Fruit fly (Drosophila melanogaster): ENCODE data around the gene PNUTS.
A peak's percentile ranks its signal among the peaks of the same experiment; 100 is the strongest.

PNUTS gene

DNA sequence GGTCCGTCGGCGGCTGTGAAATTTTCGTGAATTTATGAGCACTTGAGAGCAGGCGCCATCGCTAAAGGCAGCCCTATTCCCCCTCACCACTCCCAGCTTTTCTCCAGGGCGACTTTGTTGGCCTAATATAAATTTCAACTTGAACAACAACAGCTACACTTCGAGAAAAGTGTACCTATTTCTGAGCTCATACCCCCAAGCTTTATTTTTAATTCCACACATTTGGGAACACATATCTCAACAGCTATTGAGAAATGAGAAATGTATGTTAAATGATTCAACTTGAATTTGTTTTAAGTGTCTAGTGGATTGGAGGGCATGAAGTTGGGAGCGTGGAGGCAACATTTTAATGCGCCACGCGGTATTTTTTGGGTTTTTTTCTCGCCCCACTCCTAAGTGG is 16.5 kb downstream of the PNUTS start (continued):
- TF ChIP-seq gem (tag; optimal IDR thresholded peaks at IDR 0.05) (no peak), fu2 (GFP tag; optimal IDR thresholded peaks at IDR 0.05) (no peak), al (GFP tag; IDR thresholded peaks at IDR 0.05) (no peak), crc (GFP tag; optimal IDR thresholded peaks at IDR 0.05) (no peak), mld (GFP tag; IDR thresholded peaks at IDR 0.05; ENCODE audit: partially characterized antibody) (no peak), CG18262 (tag; optimal IDR thresholded peaks at IDR 0.05) (no peak), otp (GFP tag; IDR thresholded peaks at IDR 0.05) (no peak), cato (GFP tag; optimal IDR thresholded peaks at IDR 0.05; ENCODE audit: borderline replicate concordance) (no peak), D (optimal IDR thresholded peaks at IDR 0.05) (no peak), D (GFP tag; optimal IDR thresholded peaks at IDR 0.05) (no peak), croc (GFP tag; conservative IDR thresholded peaks at IDR 0.05) (no peak), grau (tag; optimal IDR thresholded peaks at IDR 0.05) (peak; percentile 11), Hr51 (GFP tag; optimal IDR thresholded peaks at IDR 0.05) (peak in 1 of 2 experiments; percentile 1), CG1233 (GFP tag; optimal IDR thresholded peaks at IDR 0.05) (no peak), CG12155 (GFP tag; optimal IDR thresholded peaks at IDR 0.05) (no peak), CG7271 (tag; optimal IDR thresholded peaks at IDR 0.05) (no peak), kni (GFP tag; optimal IDR thresholded peaks at IDR 0.05) (no peak), CG10321 (GFP tag; IDR thresholded peaks at IDR 0.05) (no peak), CG9215 (GFP tag; IDR thresholded peaks at IDR 0.05) (no peak), dpn (GFP tag; optimal IDR thresholded peaks at IDR 0.05) (peak in 1 of 2 experiments; percentile 8), Hey (tag; optimal IDR thresholded peaks at IDR 0.05) (no peak), CG12236 (GFP tag; optimal IDR thresholded peaks at IDR 0.05) (no peak), lilli (GFP tag; optimal IDR thresholded peaks at IDR 0.05) (peak; percentile 17), CG6765 (GFP tag; optimal IDR thresholded peaks at IDR 0.05) (no peak), Optix (GFP tag; IDR thresholded peaks at IDR 0.05) (no peak), Dip2 (GFP tag; IDR thresholded peaks at IDR 0.05) (no peak), lbe (GFP tag; optimal IDR thresholded peaks at IDR 0.05) (no peak), CG10543 (GFP tag; optimal IDR thresholded peaks at IDR 0.05) (no peak), CG17328 (GFP tag; IDR thresholded peaks at IDR 0.05) (no peak), CG17385 (GFP tag; optimal IDR thresholded peaks at IDR 0.05) (no peak), sna (GFP tag; IDR thresholded peaks at IDR 0.05; ENCODE audit: partially characterized antibody) (no peak), CG34224 (GFP tag; IDR thresholded peaks at IDR 0.05; ENCODE audit: partially characterized antibody) (no peak), fru (optimal IDR thresholded peaks at IDR 0.05) (no peak), CG14441 (GFP tag; IDR thresholded peaks at IDR 0.05) (no peak), yki (optimal IDR thresholded peaks at IDR 0.05) (no peak), tll (GFP tag; optimal IDR thresholded peaks at IDR 0.05) (no peak), CG17612 (GFP tag; IDR thresholded peaks at IDR 0.05) (no peak), abd-A (tag; optimal IDR thresholded peaks at IDR 0.05) (peak; percentile 46), CG18011 (GFP tag; optimal IDR thresholded peaks at IDR 0.05) (no peak), pita (GFP tag; optimal IDR thresholded peaks at IDR 0.05) (no peak), CG31441 (GFP tag; IDR thresholded peaks at IDR 0.05) (no peak), sob (GFP tag; IDR thresholded peaks at IDR 0.05) (no peak; the same call in 1 of the 2 replicates), CG10654 (GFP tag; optimal IDR thresholded peaks at IDR 0.05) (no peak), Mad (GFP tag; optimal IDR thresholded peaks at IDR 0.05) (no peak), amos (GFP tag; IDR thresholded peaks at IDR 0.05; ENCODE audit: partially characterized antibody) (no peak), CG42726 (GFP tag; IDR thresholded peaks at IDR 0.05; ENCODE audit: partially characterized antibody) (no peak), Doc2 (GFP tag; IDR thresholded peaks at IDR 0.05) (no peak), CG15601 (tag; optimal IDR thresholded peaks at IDR 0.05) (no peak), Sry-δ (GFP tag; optimal IDR thresholded peaks at IDR 0.05) (no peak), CG6689 (GFP tag; IDR thresholded peaks at IDR 0.05) (no peak), hb (GFP tag; IDR thresholded peaks at IDR 0.05; ENCODE audit: partially characterized antibody) (no peak), CG18619 (GFP tag; optimal IDR thresholded peaks at IDR 0.05) (no peak)

All from whole organism, embryonic.